Fruit fly (Drosophila melanogaster) whole organism, embryonic: ENCODE measurements around the gene CG31139.
A peak's percentile ranks its signal among the peaks of the same experiment; 100 is the strongest.

Experiments used
- Antp ChIP-seq: fragments of 200-800 bp; sonication (Bioruptor generic); optimal IDR thresholded peaks from 3 replicates; lab custom pipeline; 2016; ENCODE audit warnings: missing biosample characterization, missing genetic modification characterization
- Atf6 ChIP-seq: fragments of 200-800 bp; sonication (Bioruptor generic); IDR thresholded peaks from 2 replicates; pipeline ENCODE4 v1.3.6; 2022; ENCODE audit warnings: missing biosample characterization, missing genetic modification characterization
- Bgb ChIP-seq: fragments of 200-800 bp; sonication (Bioruptor generic); IDR thresholded peaks from 2 replicates; pipeline ENCODE4 v1.3.6; 2022; ENCODE audit warnings: missing biosample characterization, missing genetic modification characterization; ENCODE audit not compliant: partially characterized antibody
- CG10147 ChIP-seq: fragments of 200-800 bp; sonication (Bioruptor generic); optimal IDR thresholded peaks from 2 replicates; lab custom pipeline; 2019; ENCODE audit warnings: missing biosample characterization, mild to moderate bottlenecking, missing genetic modification characterization, moderate library complexity
- CG15011 ChIP-seq: fragments of 200-800 bp; sonication (Bioruptor generic); optimal IDR thresholded peaks from 3 replicates; lab custom pipeline; 2018; ENCODE audit warnings: missing biosample characterization, mild to moderate bottlenecking, missing genetic modification characterization
- CG1603 ChIP-seq: fragments of 200-800 bp; sonication (Bioruptor generic); optimal IDR thresholded peaks from 2 replicates; lab custom pipeline; 2019; ENCODE audit warnings: missing biosample characterization, mild to moderate bottlenecking, missing genetic modification characterization, moderate library complexity
- CG2116 ChIP-seq: fragments of 200-800 bp; sonication (Bioruptor generic); optimal IDR thresholded peaks from 3 replicates; lab custom pipeline; 2018; ENCODE audit warnings: missing biosample characterization, mild to moderate bottlenecking, missing genetic modification characterization
- CG2712 ChIP-seq: fragments of 200-800 bp; optimal IDR thresholded peaks from 3 replicates; lab custom pipeline; 2019; ENCODE audit warnings: missing biosample characterization, mild to moderate bottlenecking, missing genetic modification characterization, moderate library complexity
- CG30020 ChIP-seq: fragments of 200-800 bp; optimal IDR thresholded peaks from 2 replicates; lab custom pipeline; 2019; ENCODE audit warnings: missing biosample characterization, mild to moderate bottlenecking, missing genetic modification characterization, moderate library complexity
- CG30403 ChIP-seq: fragments of 200-800 bp; sonication (Bioruptor generic); optimal IDR thresholded peaks from 3 replicates; lab custom pipeline; 2016; ENCODE audit warnings: missing biosample characterization, missing genetic modification characterization
- CG31365 ChIP-seq: fragments of 200-800 bp; sonication (Bioruptor generic); optimal IDR thresholded peaks from 2 replicates; lab custom pipeline; 2018; ENCODE audit warnings: missing biosample characterization, mild to moderate bottlenecking, missing genetic modification characterization
- CG31441 ChIP-seq: fragments of 200-800 bp; sonication (Bioruptor generic); IDR thresholded peaks from 2 replicates; pipeline ENCODE4 v1.3.6; 2022; ENCODE audit warnings: missing biosample characterization, missing genetic modification characterization
- CG4360 ChIP-seq: fragments of 200-800 bp; sonication (Bioruptor generic); IDR thresholded peaks from 2 replicates; pipeline ENCODE4 v1.3.6; 2022; ENCODE audit warnings: missing biosample characterization, missing genetic modification characterization
- CG4404 ChIP-seq: fragments of 200-800 bp; sonication (Bioruptor generic); IDR thresholded peaks from 2 replicates; pipeline ENCODE4 v1.3.6; 2022; ENCODE audit warnings: missing biosample characterization, missing genetic modification characterization
- CG5180 ChIP-seq: fragments of 200-800 bp; sonication (Bioruptor generic); optimal IDR thresholded peaks from 3 replicates; lab custom pipeline; 2017; ENCODE audit warnings: missing biosample characterization, missing genetic modification characterization, mild to moderate bottlenecking, moderate library complexity, missing genetic modification reagents
- CG6689 ChIP-seq: fragments of 200-800 bp; sonication (Bioruptor generic); IDR thresholded peaks from 2 replicates; pipeline ENCODE4 v1.3.6; 2022; ENCODE audit warnings: missing biosample characterization, missing genetic modification characterization
- CG6791 ChIP-seq: fragments of 200-800 bp; sonication (Bioruptor generic); IDR thresholded peaks from 3 replicates; pipeline ENCODE4 v1.3.6; 2022; ENCODE audit warnings: missing biosample characterization, missing genetic modification characterization; ENCODE audit not compliant: partially characterized antibody
- CG7963 ChIP-seq: fragments of 200-800 bp; sonication (Bioruptor generic); IDR thresholded peaks from 3 replicates; pipeline ENCODE4 v1.3.6; 2022; ENCODE audit warnings: missing biosample characterization, missing genetic modification characterization; ENCODE audit not compliant: partially characterized antibody
- CG9215 ChIP-seq: fragments of 200-800 bp; sonication (Bioruptor generic); IDR thresholded peaks from 2 replicates; pipeline ENCODE4 v1.3.6; 2022; ENCODE audit warnings: missing biosample characterization, missing genetic modification characterization
- CG9727 ChIP-seq: fragments of 200-800 bp; sonication (Bioruptor generic); optimal IDR thresholded peaks from 3 replicates; lab custom pipeline; 2017; ENCODE audit warnings: missing biosample characterization, mild to moderate bottlenecking, missing genetic modification characterization
- CG9797 ChIP-seq: fragments of 200-800 bp; sonication (Bioruptor generic); optimal IDR thresholded peaks from 3 replicates; lab custom pipeline; 2018; ENCODE audit warnings: missing biosample characterization, mild to moderate bottlenecking, missing genetic modification characterization
- Dek ChIP-seq: fragments of 200-800 bp; sonication (Bioruptor generic); optimal IDR thresholded peaks from 3 replicates; lab custom pipeline; 2019; ENCODE audit warnings: missing biosample characterization, mild to moderate bottlenecking, missing genetic modification characterization, moderate library complexity
- Dfd ChIP-seq, 2 experiments: fragments of >200 bp; optimal IDR thresholded peaks; 2 replicates each; lab custom pipeline; 2017; ENCODE audit warnings: missing biosample characterization in 2 of 2, missing genetic modification characterization in 2 of 2
- Dll ChIP-seq: fragments of 200-800 bp; sonication (Bioruptor generic); IDR thresholded peaks from 4 replicates; pipeline ENCODE4 v1.3.6; 2022; ENCODE audit warnings: missing biosample characterization, missing genetic modification characterization; ENCODE audit not compliant: partially characterized antibody
- Elba2 ChIP-seq: fragments of 200-800 bp; sonication (Bioruptor generic); optimal IDR thresholded peaks from 3 replicates; lab custom pipeline; 2016; ENCODE audit warnings: missing biosample characterization, missing genetic modification characterization
- Ets65A ChIP-seq: fragments of 200-800 bp; sonication (Bioruptor generic); peaks from one replicate; lab custom pipeline; 2016; ENCODE audit warnings: missing biosample characterization, missing genetic modification characterization
- Ets97D ChIP-seq: fragments of 200-800 bp; sonication (Bioruptor generic); optimal IDR thresholded peaks from 3 replicates; lab custom pipeline; 2016; ENCODE audit warnings: missing biosample characterization, missing genetic modification characterization
- HLH3B ChIP-seq: fragments of 200-800 bp; sonication (Bioruptor generic); IDR thresholded peaks from 2 replicates; pipeline ENCODE4 v1.3.6; 2022; ENCODE audit warnings: missing biosample characterization, missing genetic modification characterization
- HmgZ ChIP-seq: fragments of 200-800 bp; sonication (Bioruptor generic); optimal IDR thresholded peaks from 2 replicates; lab custom pipeline; 2018; ENCODE audit warnings: missing biosample characterization, mild to moderate bottlenecking, missing genetic modification characterization
- MESR4 ChIP-seq: fragments of 200-800 bp; sonication (Bioruptor generic); optimal IDR thresholded peaks from 2 replicates; lab custom pipeline; 2018; ENCODE audit warnings: missing biosample characterization, mild to moderate bottlenecking, missing genetic modification characterization, moderate library complexity
- Med ChIP-seq: fragments of 200-800 bp; sonication (Bioruptor generic); peaks from one replicate; lab custom pipeline; 2016; ENCODE audit warnings: missing biosample characterization, missing genetic modification characterization, mild to moderate bottlenecking, inconsistent platforms, moderate library complexity
- Sox100B ChIP-seq: fragments of 200-800 bp; sonication (Bioruptor generic); optimal IDR thresholded peaks from 3 replicates; lab custom pipeline; 2018; ENCODE audit warnings: missing biosample characterization, mild to moderate bottlenecking, missing genetic modification characterization
- al ChIP-seq: fragments of 200-800 bp; sonication (Bioruptor generic); IDR thresholded peaks from 2 replicates; pipeline ENCODE4 v1.3.6; 2022; ENCODE audit warnings: missing biosample characterization, missing genetic modification characterization
- cad ChIP-seq: fragments of >200 bp; optimal IDR thresholded peaks from 2 replicates; lab custom pipeline; 2017; ENCODE audit warnings: missing biosample characterization, missing genetic modification characterization
- ci ChIP-seq: fragments of 200-800 bp; sonication (Bioruptor generic); IDR thresholded peaks from 3 replicates; pipeline ENCODE4 v1.3.6; 2022; ENCODE audit warnings: missing biosample characterization, missing genetic modification characterization
- croc ChIP-seq: fragments of 200-800 bp; sonication (Bioruptor generic); conservative IDR thresholded peaks from 3 replicates; pipeline ENCODE4 v1.3.6; 2022; ENCODE audit warnings: missing biosample characterization, missing genetic modification characterization
- dm ChIP-seq: fragments of 200-800 bp; sonication (Bioruptor generic); optimal IDR thresholded peaks from 3 replicates; lab custom pipeline; 2016; ENCODE audit warnings: missing biosample characterization, missing genetic modification characterization
- ftz-f1 ChIP-seq: fragments of 200-800 bp; sonication (Bioruptor generic); optimal IDR thresholded peaks from 2 replicates; lab custom pipeline; 2016; ENCODE audit warnings: missing biosample characterization, missing genetic modification characterization
- inv ChIP-seq: fragments of 200-800 bp; sonication (Bioruptor generic); IDR thresholded peaks from 2 replicates; pipeline ENCODE4 v1.3.6; 2022; ENCODE audit warnings: missing biosample characterization, missing genetic modification characterization; ENCODE audit not compliant: partially characterized antibody
- kni ChIP-seq: fragments of 200-800 bp; sonication (Bioruptor generic); optimal IDR thresholded peaks from 3 replicates; lab custom pipeline; 2017; ENCODE audit warnings: mild to moderate bottlenecking, missing biosample characterization, missing genetic modification reagents, missing genetic modification characterization
- lab ChIP-seq: fragments of 200-800 bp; sonication (Bioruptor generic); optimal IDR thresholded peaks from 3 replicates; lab custom pipeline; 2017; ENCODE audit warnings: missing biosample characterization, missing genetic modification characterization, mild to moderate bottlenecking, moderate library complexity, missing genetic modification reagents
- mld ChIP-seq: fragments of 200-800 bp; sonication (Bioruptor generic); IDR thresholded peaks from 3 replicates; pipeline ENCODE4 v1.3.6; 2022; ENCODE audit warnings: missing biosample characterization, missing genetic modification characterization; ENCODE audit not compliant: partially characterized antibody
- nerfin-2 ChIP-seq: fragments of 200-800 bp; sonication (Bioruptor generic); IDR thresholded peaks from 2 replicates; pipeline ENCODE4 v1.3.6; 2022; ENCODE audit warnings: missing biosample characterization, missing genetic modification characterization; ENCODE audit not compliant: partially characterized antibody
- oc ChIP-seq: fragments of 200-800 bp; sonication (Bioruptor generic); optimal IDR thresholded peaks from 2 replicates; lab custom pipeline; 2018; ENCODE audit warnings: missing biosample characterization, mild to moderate bottlenecking, missing genetic modification characterization, moderate library complexity
- rib ChIP-seq: fragments of 200-800 bp; sonication (Bioruptor generic); IDR thresholded peaks from 2 replicates; pipeline ENCODE4 v1.3.6; 2022; ENCODE audit warnings: missing biosample characterization, missing genetic modification characterization
- sr ChIP-seq: fragments of 200-800 bp; sonication (Bioruptor generic); IDR thresholded peaks from 3 replicates; pipeline ENCODE4 v1.3.6; 2022; ENCODE audit warnings: missing biosample characterization, missing genetic modification characterization
- unc-4 ChIP-seq: fragments of 200-800 bp; sonication (Bioruptor generic); IDR thresholded peaks from 2 replicates; pipeline ENCODE4 v1.3.6; 2022; ENCODE audit warnings: missing biosample characterization, missing genetic modification characterization; ENCODE audit not compliant: partially characterized antibody

CG31139 gene

DNA sequence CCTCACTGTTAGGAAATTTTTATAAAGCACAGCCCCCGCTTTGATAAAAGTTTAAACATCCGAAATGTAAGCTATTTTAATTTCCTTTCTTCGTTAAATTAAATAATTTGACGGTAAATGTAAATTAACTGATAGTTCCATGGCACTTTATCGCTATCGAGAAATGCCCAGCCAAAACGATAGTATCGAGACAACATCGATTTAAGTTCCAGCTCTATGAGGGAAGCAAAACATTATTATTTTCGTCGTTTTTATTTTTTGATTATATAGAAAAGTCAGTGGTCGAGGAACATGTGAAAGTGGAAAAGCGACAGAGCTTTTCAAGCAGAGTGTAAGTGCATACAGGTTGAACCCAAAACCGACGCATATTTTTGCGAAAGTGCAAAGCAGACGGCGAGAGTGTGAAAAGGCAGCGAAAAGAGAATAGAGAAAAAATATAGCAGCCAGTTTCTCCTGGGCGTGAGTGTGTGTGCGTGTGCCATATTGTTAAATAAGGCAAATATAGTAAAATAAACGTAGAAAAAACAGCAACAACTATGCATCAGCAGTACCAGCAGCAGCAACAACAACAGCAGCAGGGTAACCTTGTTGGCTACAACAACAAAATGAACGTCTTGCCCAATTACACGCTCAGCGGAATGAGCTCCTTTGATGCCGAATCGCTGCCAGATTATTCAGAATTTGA, 21.9 kb downstream of the CG31139 start, which contains the start of gene CG45049 (continued):
- TF ChIP-seq CG7963 (GFP tag; lab: Robert Waterston, UW), result peak; percentile 93
- TF ChIP-seq Dll, result peak; percentile 90
- no peak for TF ChIP-seq al
- no peak for TF ChIP-seq HLH3B (GFP tag; lab: Robert Waterston, UW)
- TF ChIP-seq CG31365 (tag; lab: Kevin White, UChicago), result no peak
- TF ChIP-seq Ets97D (GFP tag; lab: Kevin White, UChicago), result peak; percentile 6
- TF ChIP-seq CG1603 (tag; lab: Kevin White, UChicago), result peak; percentile 26
- TF ChIP-seq mld, result peak; percentile 86; the same call in 2 of the 3 replicates
- peak; percentile 57 for TF ChIP-seq Med (GFP tag; lab: Kevin White, UChicago)
- TF ChIP-seq Bgb, result peak; percentile 92
- peak; percentile 85 for TF ChIP-seq CG4360
- peak; percentile 40 for TF ChIP-seq kni (GFP tag; lab: Kevin White, UChicago)
- no peak for TF ChIP-seq cad (GFP tag; lab: Kevin White, UChicago)
- TF ChIP-seq Elba2 (GFP tag; lab: Kevin White, UChicago), result no peak
- TF ChIP-seq ftz-f1 (GFP tag; lab: Kevin White, UChicago), result peak; percentile 22
- peak; percentile 89 for TF ChIP-seq inv (GFP tag; lab: Robert Waterston, UW)
- TF ChIP-seq nerfin-2 (GFP tag; lab: Robert Waterston, UW), result peak; percentile 87
- TF ChIP-seq sr, result peak; percentile 35; the same call in 1 of the 3 replicates
- peak; percentile 78 for TF ChIP-seq unc-4 (GFP tag; lab: Robert Waterston, UW)

DNA sequence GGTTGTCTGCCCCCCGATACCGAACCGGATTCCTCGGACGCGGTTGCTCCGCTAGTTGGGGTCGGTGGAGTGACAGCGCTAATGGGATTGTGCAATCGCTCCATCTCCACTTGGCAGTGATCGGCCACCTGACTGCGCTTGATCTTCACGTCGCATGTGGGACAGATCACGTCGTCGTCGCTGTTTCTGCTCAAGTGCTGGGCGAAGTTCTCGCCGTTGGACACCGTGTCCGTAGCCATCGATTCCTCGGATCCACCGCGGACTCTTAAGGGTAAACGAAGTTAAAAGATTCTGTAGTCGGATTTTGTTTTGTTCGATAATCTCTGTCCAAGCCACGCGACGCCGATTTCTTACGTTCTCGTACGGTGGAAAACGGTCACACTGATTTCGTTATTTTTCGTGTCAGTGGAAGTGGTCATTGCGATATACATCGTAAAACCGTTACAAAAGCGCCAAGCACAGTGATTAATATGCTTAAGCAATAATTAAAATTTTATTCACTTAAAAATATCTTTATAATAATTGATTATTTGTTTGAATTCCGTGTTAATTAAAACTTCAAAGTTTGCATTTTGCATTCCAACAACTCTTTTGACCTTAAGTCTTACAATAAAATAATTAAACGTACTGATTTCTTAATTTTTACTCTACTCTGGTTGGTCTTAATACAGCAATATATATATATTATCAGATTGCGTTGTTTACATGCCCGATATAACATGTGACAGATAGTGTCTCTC, 22.7 kb downstream of the CG31139 start, which contains the start of gene RNF220:
Gene RNF220, minus strand, starts transcription at position 384 of the 740 bp plus-strand sequence.
- TF ChIP-seq Ets65A, result peak; percentile 67
- no peak for TF ChIP-seq CG5180 (GFP tag; lab: Kevin White, UChicago)
- TF ChIP-seq CG15011 (GFP tag; lab: Kevin White, UChicago), result no peak
- peak; percentile 6 for TF ChIP-seq CG30020
- no peak for TF ChIP-seq rib
- TF ChIP-seq CG2712 (tag; lab: Kevin White, UChicago), result peak; percentile 34
- TF ChIP-seq CG6689 (GFP tag; lab: Robert Waterston, UW), result no peak
- TF ChIP-seq Dek (tag; lab: Kevin White, UChicago), result peak; percentile 40
- peak; percentile 58; the same call in 1 of the 2 replicates for TF ChIP-seq CG31441 (GFP tag; lab: Robert Waterston, UW)
- TF ChIP-seq croc, result no peak
- TF ChIP-seq unc-4 (GFP tag; lab: Robert Waterston, UW), result peak; percentile 50
- peak; percentile 40 for TF ChIP-seq Sox100B (GFP tag; lab: Kevin White, UChicago)
- TF ChIP-seq CG9215, result 0 out of 2 replicates have a peak, but pooled peaks have one; percentile 23
- peak; percentile 50 for TF ChIP-seq CG9727
- TF ChIP-seq lab (GFP tag; lab: Kevin White, UChicago), result no peak
- TF ChIP-seq Dfd (GFP tag; optimal IDR thresholded peaks at IDR 0.05; lab: Kevin White, UChicago), result no peak
- TF ChIP-seq oc (tag; lab: Kevin White, UChicago), result no peak
- TF ChIP-seq CG10147 (GFP tag; lab: Kevin White, UChicago), result no peak
- 0 out of 3 replicates have a peak, but pooled peaks have one; percentile 9 for TF ChIP-seq ci (GFP tag; lab: Robert Waterston, UW)
- no peak for TF ChIP-seq Antp (GFP tag; lab: Kevin White, UChicago)
- TF ChIP-seq MESR4 (GFP tag; lab: Kevin White, UChicago), result peak; percentile 76
- TF ChIP-seq CG2116 (GFP tag; lab: Kevin White, UChicago), result peak; percentile 46
- TF ChIP-seq CG6791 (GFP tag; lab: Robert Waterston, UW), result peak; percentile 81
- TF ChIP-seq dm (GFP tag; lab: Kevin White, UChicago), result peak; percentile 30
- no peak for TF ChIP-seq HmgZ (tag; lab: Kevin White, UChicago)
- TF ChIP-seq CG9797, result peak; percentile 59
- peak; percentile 54 for TF ChIP-seq CG30403 (GFP tag; lab: Kevin White, UChicago)
- no peak for TF ChIP-seq Atf6 (GFP tag; lab: Robert Waterston, UW)
- no peak for TF ChIP-seq CG4404
